Worm (Caenorhabditis elegans) whole organism, L4 larva: ENCODE results near the gene Y54E2A.8.

Source experiments
- aly-2 ChIP-seq: sonication (generic microtip); optimal IDR thresholded peaks from 2 replicates; lab custom pipeline; 2018; ENCODE audit warnings: missing biosample characterization, missing genetic modification characterization
- ctbp-1 ChIP-seq: fragments of 200-800 bp; sonication (Bioruptor generic); IDR thresholded peaks from 2 replicates; pipeline ENCODE4 v1.3.6; 2022; ENCODE audit warnings: missing genetic modification reagents, missing genetic modification characterization, missing compliant biosample characterization
- daf-12 ChIP-seq: fragments of 150-350 bp; optimal IDR thresholded peaks from 2 replicates; lab custom pipeline; 2014; ENCODE audit warnings: missing biosample characterization, missing genetic modification reagents, missing genetic modification characterization
- dpl-1 ChIP-seq: fragments of 150-350 bp; optimal IDR thresholded peaks from 2 replicates; lab custom pipeline; 2014; ENCODE audit warnings: missing biosample characterization, missing genetic modification reagents, missing genetic modification characterization
- hif-1 ChIP-seq, 2 experiments: sonication (generic microtip); optimal IDR thresholded peaks; 2 replicates each; lab custom pipeline; 2016 to 2017; ENCODE audit warnings: missing compliant biosample characterization in 2 of 2, missing genetic modification characterization in 2 of 2, missing genetic modification reagents in 2 of 2, missing genotype in 2 of 2, mild to moderate bottlenecking in 1 of 2
- nhr-48 ChIP-seq: sonication (generic microtip); optimal IDR thresholded peaks from 2 replicates; lab custom pipeline; 2016; ENCODE audit warnings: mild to moderate bottlenecking, missing genetic modification characterization, missing compliant biosample characterization
- unc-62 ChIP-seq, 3 experiments: fragments of 150-350 bp in 1 of 3; sonication (generic microtip); optimal IDR thresholded peaks in 2 of 3; peaks in 1 of 3; 1 replicate in 1 of 3; 2 replicates in 2 of 3; lab custom pipeline; 2014 to 2017; ENCODE audit warnings: missing biosample characterization in 3 of 3, missing genetic modification characterization in 3 of 3, missing genetic modification reagents in 3 of 3, missing genotype in 1 of 3

DNA sequence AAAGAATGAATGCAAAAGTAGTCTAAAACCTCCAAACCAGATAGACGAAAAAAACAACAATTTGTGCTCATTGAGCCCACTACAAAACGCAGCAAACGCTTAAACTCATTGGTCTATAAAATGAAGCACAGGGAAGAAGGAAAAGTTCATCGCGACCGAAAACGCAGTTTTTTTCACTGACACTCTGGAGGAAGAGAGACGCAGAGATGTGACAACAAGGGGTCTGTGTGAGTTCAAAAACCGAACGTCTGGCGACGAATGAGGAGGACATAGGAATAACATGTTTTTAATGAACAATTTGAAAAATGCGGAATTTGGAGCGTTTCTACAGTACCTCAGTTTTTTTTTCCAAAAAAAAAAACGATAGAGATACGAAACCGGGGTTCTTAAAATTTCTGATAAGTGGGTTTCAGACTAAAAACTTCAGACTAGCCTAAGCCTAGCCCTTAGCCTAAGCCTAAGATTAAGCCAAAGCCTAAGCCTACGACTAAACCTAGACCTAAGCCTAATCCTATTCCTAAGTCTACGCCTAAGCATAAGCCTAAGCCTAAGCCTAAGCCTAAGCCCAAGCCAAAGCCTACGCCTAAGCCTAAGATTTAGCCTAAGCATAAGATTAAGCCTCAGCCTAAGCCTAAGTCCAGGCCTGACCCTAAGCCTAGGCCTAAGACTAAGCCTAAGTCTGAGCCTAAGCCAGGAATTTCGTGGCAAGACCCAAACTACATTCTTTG lies 41.3 kb downstream of the Y54E2A.8 start:
- TF ChIP-seq unc-62 (GFP tag; optimal IDR thresholded peaks at IDR 0.05 in 1 of 2; lab: Kevin White, UChicago) (no peak), unc-62 (tag; optimal IDR thresholded peaks at IDR 0.05; lab: Kevin White, UChicago) (no peak), hif-1 (tag; optimal IDR thresholded peaks at IDR 0.05; lab: Kevin White, UChicago) (no peak), daf-12 (tag; lab: Kevin White, UChicago) (no peak), ctbp-1 (GFP tag; lab: Robert Waterston, UW) (no peak), dpl-1 (GFP tag; lab: Kevin White, UChicago) (no peak), nhr-48 (tag; lab: Kevin White, UChicago) (no peak), aly-2 (tag; lab: Kevin White, UChicago) (no peak)
